Worm (Caenorhabditis elegans): ENCODE data around the gene C15H9.3.

ce11 chrX:6138243-6138642 lies 22.6 kb downstream of the C15H9.3 start, which contains the start of gene Y72A10A.1:
- no peak for TF ChIP-seq unc-98 (GFP tag; IDR thresholded peaks at IDR 0.05)
- no peak for TF ChIP-seq nhr-77 (tag; optimal IDR thresholded peaks at IDR 0.05)
- TF ChIP-seq mdl-1 (tag; optimal IDR thresholded peaks at IDR 0.05), result no peak
- TF ChIP-seq lin-39 (tag; optimal IDR thresholded peaks at IDR 0.05), result no peak
- no peak for TF ChIP-seq ceh-8 (GFP tag; optimal IDR thresholded peaks at IDR 0.05)
- TF ChIP-seq elt-2 (tag; optimal IDR thresholded peaks at IDR 0.05), result no peak
- TF ChIP-seq nhr-84 (tag; optimal IDR thresholded peaks at IDR 0.05), result no peak
- no peak for TF ChIP-seq elt-3 (tag; optimal IDR thresholded peaks at IDR 0.05)
